Fruit fly (Drosophila melanogaster) whole organism, embryonic: ENCODE measurements around the gene CAH7.

Source experiments
- Atf-2 ChIP-seq: fragments of 200-800 bp; sonication (Bioruptor generic); optimal IDR thresholded peaks from 2 replicates; lab custom pipeline; 2016; ENCODE audit warnings: missing biosample characterization, missing genetic modification characterization
- CG10274 ChIP-seq: fragments of 200-800 bp; sonication (Bioruptor generic); optimal IDR thresholded peaks from 3 replicates; lab custom pipeline; 2017; ENCODE audit warnings: missing biosample characterization, mild to moderate bottlenecking, missing genetic modification characterization
- CG6175 ChIP-seq: fragments of 200-800 bp; sonication (Bioruptor generic); IDR thresholded peaks from 3 replicates; pipeline ENCODE4 v1.3.6; 2022; ENCODE audit warnings: missing biosample characterization, missing genetic modification characterization
- bcd ChIP-seq: fragments of 200-800 bp; sonication (Bioruptor generic); optimal IDR thresholded peaks from 2 replicates; lab custom pipeline; 2017; ENCODE audit warnings: missing biosample characterization, mild to moderate bottlenecking, missing genetic modification characterization
- gce ChIP-seq: fragments of 200-800 bp; sonication (Bioruptor generic); IDR thresholded peaks from 3 replicates; pipeline ENCODE4 v1.3.6; 2022; ENCODE audit warnings: missing biosample characterization, missing genetic modification characterization
- klu ChIP-seq: fragments of 200-800 bp; sonication (Bioruptor generic); IDR thresholded peaks from 2 replicates; pipeline ENCODE4 v1.3.6; 2022; ENCODE audit warnings: missing biosample characterization, missing genetic modification characterization
- lola ChIP-seq, 3 experiments: fragments of >200 bp in 2 of 3; fragments of 200-800 bp in 1 of 3; sonication (Bioruptor generic) in 1 of 3; optimal IDR thresholded peaks; 2 replicates each; lab custom pipeline; 2017 to 2019; ENCODE audit warnings: missing biosample characterization in 3 of 3, missing genetic modification characterization in 3 of 3, mild to moderate bottlenecking in 1 of 3, moderate library complexity in 1 of 3
- salm ChIP-seq: fragments of 200-800 bp; sonication (Bioruptor generic); optimal IDR thresholded peaks from 2 replicates; lab custom pipeline; 2018; ENCODE audit warnings: missing biosample characterization, mild to moderate bottlenecking, missing genetic modification characterization
- ttk ChIP-seq: fragments of 200-800 bp; sonication (Bioruptor generic); IDR thresholded peaks from 2 replicates; pipeline ENCODE4 v2.1.2; 2022; ENCODE audit warnings: missing biosample characterization, missing genetic modification characterization
- tup ChIP-seq: fragments of 200-800 bp; sonication (Bioruptor generic); optimal IDR thresholded peaks from 2 replicates; lab custom pipeline; 2016; ENCODE audit warnings: missing biosample characterization, mild to moderate bottlenecking, missing genetic modification characterization, moderate library complexity

- TF ChIP-seq klu (GFP tag; lab: Robert Waterston, UW) (no peak), bcd (no peak), lola (GFP tag; optimal IDR thresholded peaks at IDR 0.05; lab: Kevin White, UChicago) (no peak), gce (GFP tag; lab: Robert Waterston, UW) (no peak), tup (GFP tag; lab: Kevin White, UChicago) (no peak), ttk (GFP tag; lab: Robert Waterston, UW) (no peak), salm (tag; lab: Kevin White, UChicago) (no peak), CG10274 (no peak), Atf-2 (GFP tag; lab: Kevin White, UChicago) (no peak), CG6175 (GFP tag; lab: Robert Waterston, UW) (no peak)
Observed at dm6 chr3R:10081469-10082111, 30.4 kb upstream of the CAH7 start.
